Worm (Caenorhabditis elegans) whole organism, midembryonic: ENCODE data around the gene K10B4.3.

Experiments used
- flt-1 ChIP-seq: fragments of 200-800 bp; sonication (Bioruptor generic); IDR thresholded peaks from 2 replicates; pipeline ENCODE4 v1.3.6; 2022; ENCODE audit warnings: missing genetic modification characterization, missing compliant biosample characterization
- ref-1 ChIP-seq: fragments of 200-800 bp; sonication (Bioruptor generic); conservative IDR thresholded peaks from 2 replicates; pipeline ENCODE4 v1.3.6; 2022; ENCODE audit warnings: missing genetic modification reagents, missing genetic modification characterization, missing compliant biosample characterization
- ztf-23 ChIP-seq: fragments of 200-800 bp; sonication (Bioruptor generic); IDR thresholded peaks from 2 replicates; pipeline ENCODE4 v1.3.6; 2022; ENCODE audit warnings: missing genetic modification reagents, missing genetic modification characterization, missing compliant biosample characterization
- ztf-29 ChIP-seq: fragments of 200-800 bp; sonication (Bioruptor generic); IDR thresholded peaks from 2 replicates; pipeline ENCODE4 v1.3.6; 2022; ENCODE audit warnings: missing genetic modification reagents, missing genetic modification characterization, missing compliant biosample characterization

ce11 chrII:156999-157499 is 36.0 kb upstream of the K10B4.3 start:
- TF ChIP-seq ztf-23 (GFP tag; lab: Robert Waterston, UW) = no peak
- no peak for TF ChIP-seq flt-1 (GFP tag; lab: Robert Waterston, UW)
- no peak for TF ChIP-seq ref-1 (GFP tag; lab: Robert Waterston, UW)
- no peak for TF ChIP-seq ztf-29 (GFP tag; lab: Robert Waterston, UW)
